Fruit fly (Drosophila melanogaster): ENCODE data around the gene CG9114.

Gene CG9114

DNA sequence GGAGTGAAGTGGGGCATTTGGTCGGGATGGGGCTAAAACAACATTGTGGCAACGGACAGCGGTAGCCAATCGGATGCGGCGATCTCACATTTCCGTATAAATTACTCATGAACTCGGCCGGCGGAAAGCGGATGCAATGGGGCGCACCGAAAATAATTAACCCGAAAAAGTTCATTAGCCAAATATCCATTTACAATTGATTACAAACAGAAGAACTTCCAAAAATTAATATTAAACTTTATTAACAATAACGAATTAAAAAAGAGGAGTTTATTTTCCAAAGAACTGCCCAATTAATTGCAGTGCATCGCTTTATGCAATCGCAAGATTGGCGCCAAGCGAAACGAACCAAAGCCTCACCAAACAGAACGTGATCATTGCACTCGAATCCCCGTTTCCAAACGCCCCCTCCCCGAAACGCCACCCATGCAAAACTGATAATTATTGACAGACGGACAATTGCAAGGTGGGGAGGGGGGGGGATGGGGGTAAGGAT is 19.1 kb downstream of the CG9114 start (continued):
- no peak for TF ChIP-seq CG6792 (GFP tag; optimal IDR thresholded peaks at IDR 0.05)
- no peak for TF ChIP-seq dac (GFP tag; optimal IDR thresholded peaks at IDR 0.05)
- peak; percentile 13; the same call in 1 of the 2 replicates for TF ChIP-seq CG11294 (GFP tag; IDR thresholded peaks at IDR 0.05)
- no peak for TF ChIP-seq CG6854 (GFP tag; optimal IDR thresholded peaks at IDR 0.05)
- TF ChIP-seq Ets21C (GFP tag; optimal IDR thresholded peaks at IDR 0.05): no peak
- no peak for TF ChIP-seq Blimp-1 (GFP tag; optimal IDR thresholded peaks at IDR 0.05)
- no peak for TF ChIP-seq CG3919 (GFP tag; optimal IDR thresholded peaks at IDR 0.05)
- no peak for TF ChIP-seq spab (GFP tag; optimal IDR thresholded peaks at IDR 0.05)
- TF ChIP-seq Eip78C (GFP tag): peak; percentile 45
- TF ChIP-seq CG10631 (GFP tag; optimal IDR thresholded peaks at IDR 0.05): peak; percentile 34
- no peak for TF ChIP-seq ss (GFP tag; optimal IDR thresholded peaks at IDR 0.05)
- no peak for TF ChIP-seq lz (GFP tag; optimal IDR thresholded peaks at IDR 0.05)
- peak; percentile 29 for TF ChIP-seq Met (GFP tag; optimal IDR thresholded peaks at IDR 0.05)
- TF ChIP-seq CG8632 (GFP tag; optimal IDR thresholded peaks at IDR 0.05): no peak
- peak; percentile 30 for TF ChIP-seq esn (GFP tag; optimal IDR thresholded peaks at IDR 0.05)
- no peak for TF ChIP-seq CG1621 (tag; optimal IDR thresholded peaks at IDR 0.05)
- no peak for TF ChIP-seq CG8319 (GFP tag; optimal IDR thresholded peaks at IDR 0.05)
- TF ChIP-seq CG6276 (GFP tag; optimal IDR thresholded peaks at IDR 0.05): no peak
- peak; percentile 62 for TF ChIP-seq CG15336 (GFP tag; IDR thresholded peaks at IDR 0.05)
- no peak for TF ChIP-seq fkh (GFP tag; optimal IDR thresholded peaks at IDR 0.05)

DNA sequence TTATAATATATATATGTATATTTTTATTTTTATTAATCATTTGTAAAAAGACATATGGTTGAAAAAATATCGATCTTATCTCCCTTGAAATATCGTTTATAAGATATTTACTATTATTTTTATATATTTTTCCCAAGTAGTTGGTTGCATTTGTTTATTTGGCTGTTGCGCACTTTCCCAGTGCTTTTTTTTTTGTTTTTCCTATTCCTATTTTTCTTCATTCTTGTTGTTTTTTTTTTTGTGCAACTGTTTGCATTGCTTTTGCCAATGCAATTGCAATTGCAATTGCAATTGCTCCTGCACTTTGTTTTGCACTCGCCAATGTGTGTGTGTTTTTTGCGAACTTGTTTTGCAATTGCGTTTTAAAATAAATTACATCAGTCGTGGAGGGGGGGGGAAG is 19.6 kb downstream of the CG9114 start:
- TF ChIP-seq CG15336 (GFP tag; IDR thresholded peaks at IDR 0.05): peak; percentile 54
- peak; percentile 85 for TF ChIP-seq CG6276 (GFP tag; optimal IDR thresholded peaks at IDR 0.05)
- no peak for TF ChIP-seq vri (GFP tag; optimal IDR thresholded peaks at IDR 0.05)
- TF ChIP-seq CG32006 (GFP tag; optimal IDR thresholded peaks at IDR 0.05): no peak
- peak; percentile 25; the same call in 1 of the 2 replicates for TF ChIP-seq Gug (GFP tag; IDR thresholded peaks at IDR 0.05)
- TF ChIP-seq pdm3 (GFP tag; optimal IDR thresholded peaks at IDR 0.05): no peak
- TF ChIP-seq Hr39 (GFP tag; optimal IDR thresholded peaks at IDR 0.05): no peak
- peak; percentile 88 for TF ChIP-seq eg (GFP tag; IDR thresholded peaks at IDR 0.05)
- TF ChIP-seq CG31627 (GFP tag; optimal IDR thresholded peaks at IDR 0.05): no peak
- TF ChIP-seq CG8119 (GFP tag; IDR thresholded peaks at IDR 0.05): peak; percentile 73
- TF ChIP-seq net (GFP tag; optimal IDR thresholded peaks at IDR 0.05): no peak
- no peak for TF ChIP-seq CG9139 (GFP tag; optimal IDR thresholded peaks at IDR 0.05)
- TF ChIP-seq fkh (GFP tag; optimal IDR thresholded peaks at IDR 0.05): no peak
- TF ChIP-seq Hr38 (GFP tag; optimal IDR thresholded peaks at IDR 0.05): no peak
- TF ChIP-seq dsx (GFP tag; optimal IDR thresholded peaks at IDR 0.05; ENCODE audit: poor library complexity, severe bottlenecking): no peak
- peak; percentile 48; the same call in 1 of the 3 replicates for TF ChIP-seq CG6163 (GFP tag; IDR thresholded peaks at IDR 0.05)
- TF ChIP-seq fd59A (GFP tag; optimal IDR thresholded peaks at IDR 0.05): no peak
- TF ChIP-seq CG10669 (GFP tag; optimal IDR thresholded peaks at IDR 0.05): no peak
- no peak for TF ChIP-seq CG7368 (GFP tag; optimal IDR thresholded peaks at IDR 0.05)
- no peak for TF ChIP-seq Eip78C (GFP tag)
- TF ChIP-seq Lpt (GFP tag; optimal IDR thresholded peaks at IDR 0.05): no peak
- no peak for TF ChIP-seq CG6808 (GFP tag; optimal IDR thresholded peaks at IDR 0.05)
- no peak for TF ChIP-seq CG11902 (GFP tag; optimal IDR thresholded peaks at IDR 0.05)

- TF ChIP-seq CG1621 (tag; optimal IDR thresholded peaks at IDR 0.05) (no peak), Ets96B (tag; optimal IDR thresholded peaks at IDR 0.05) (no peak)
Observed at dm6 chrX:15312882-15313154, 20.1 kb downstream of the CG9114 start.

Measured in whole organism, prepupa.